Fruit fly (Drosophila melanogaster): ENCODE data around the gene IFT57.

Gene IFT57

dm6 chr2L:3490971-3491370, 39.6 kb upstream of the IFT57 start, which contains the start of gene CG15414:
Gene CG15414 (minus strand): TSS chr2L:3491071.
- TF ChIP-seq CG34367 (tag; optimal IDR thresholded peaks at IDR 0.05) (no peak), CG32121 (GFP tag; IDR thresholded peaks at IDR 0.05) (no peak), CG15710 (tag; optimal IDR thresholded peaks at IDR 0.05) (no peak), CG4496 (GFP tag; IDR thresholded peaks at IDR 0.05) (peak; percentile 53; the same call in 2 of the 3 replicates), D1 (tag; optimal IDR thresholded peaks at IDR 0.05) (no peak)

- TF ChIP-seq CG12605 (GFP tag; IDR thresholded peaks at IDR 0.05) (peak; percentile 33; the same call in 1 of the 2 replicates), Pif1A (GFP tag; optimal IDR thresholded peaks at IDR 0.05) (no peak), CG8301 (tag; optimal IDR thresholded peaks at IDR 0.05) (peak; percentile 2), CG32121 (GFP tag; IDR thresholded peaks at IDR 0.05) (peak; percentile 48; the same call in 1 of the 2 replicates)
Measured at dm6 chr2L:3493475-3493874, 37.1 kb upstream of the IFT57 start.

dm6 chr2L:3495465-3495864, 35.1 kb upstream of the IFT57 start:
- TF ChIP-seq CG32121 (GFP tag; IDR thresholded peaks at IDR 0.05) = no peak
- no peak for TF ChIP-seq CG4496 (GFP tag; IDR thresholded peaks at IDR 0.05)
- TF ChIP-seq Pif1A (GFP tag; optimal IDR thresholded peaks at IDR 0.05) = no peak
- no peak for TF ChIP-seq CG17806 (tag; optimal IDR thresholded peaks at IDR 0.05)
- no peak for TF ChIP-seq fd96Ca (GFP tag; IDR thresholded peaks at IDR 0.05)
- no peak for TF ChIP-seq D1 (tag; optimal IDR thresholded peaks at IDR 0.05)
- no peak for TF ChIP-seq CG8159 (tag; optimal IDR thresholded peaks at IDR 0.05)
- TF ChIP-seq CG14655 (GFP tag; optimal IDR thresholded peaks at IDR 0.05) = no peak
- TF ChIP-seq CG13204 (GFP tag; optimal IDR thresholded peaks at IDR 0.05) = no peak
- no peak for TF ChIP-seq CG15710 (tag; optimal IDR thresholded peaks at IDR 0.05)
- TF ChIP-seq CG10348 (GFP tag; IDR thresholded peaks at IDR 0.05) = no peak
- TF ChIP-seq rn (GFP tag; IDR thresholded peaks at IDR 0.05) = no peak
- no peak for TF ChIP-seq CG8301 (tag; optimal IDR thresholded peaks at IDR 0.05)
- TF ChIP-seq CG9948 (tag; optimal IDR thresholded peaks at IDR 0.05) = no peak
- no peak for TF ChIP-seq CG12605 (GFP tag; IDR thresholded peaks at IDR 0.05)
- TF ChIP-seq Snoo (tag; optimal IDR thresholded peaks at IDR 0.05) = no peak

dm6 chr2L:3504851-3505250, 25.7 kb upstream of the IFT57 start:
- no peak for TF ChIP-seq CG32121 (GFP tag; IDR thresholded peaks at IDR 0.05)
- TF ChIP-seq Pif1A (GFP tag; optimal IDR thresholded peaks at IDR 0.05) = no peak
- no peak for TF ChIP-seq CG10348 (GFP tag; IDR thresholded peaks at IDR 0.05)
- TF ChIP-seq EcR (GFP tag; optimal IDR thresholded peaks at IDR 0.05) = no peak
- no peak for TF ChIP-seq CG17806 (tag; optimal IDR thresholded peaks at IDR 0.05)
- TF ChIP-seq fd96Ca (GFP tag; IDR thresholded peaks at IDR 0.05) = no peak
- TF ChIP-seq rn (GFP tag; IDR thresholded peaks at IDR 0.05) = no peak
- no peak for TF ChIP-seq CG34367 (tag; optimal IDR thresholded peaks at IDR 0.05)
- no peak for TF ChIP-seq CG4496 (GFP tag; IDR thresholded peaks at IDR 0.05)
- no peak for TF ChIP-seq gl (tag; optimal IDR thresholded peaks at IDR 0.05)

dm6 chr2L:3506322-3506721, 24.3 kb upstream of the IFT57 start:
- TF ChIP-seq CG10348 (GFP tag; IDR thresholded peaks at IDR 0.05) = no peak
- no peak for TF ChIP-seq CG17806 (tag; optimal IDR thresholded peaks at IDR 0.05)
- no peak for TF ChIP-seq rn (GFP tag; IDR thresholded peaks at IDR 0.05)
- no peak for TF ChIP-seq D1 (tag; optimal IDR thresholded peaks at IDR 0.05)
- no peak for TF ChIP-seq CG32121 (GFP tag; IDR thresholded peaks at IDR 0.05)
- no peak for TF ChIP-seq CG14655 (GFP tag; optimal IDR thresholded peaks at IDR 0.05)
- no peak for TF ChIP-seq CG13204 (GFP tag; optimal IDR thresholded peaks at IDR 0.05)
- TF ChIP-seq fd96Ca (GFP tag; IDR thresholded peaks at IDR 0.05) = no peak
- no peak for TF ChIP-seq CG8301 (tag; optimal IDR thresholded peaks at IDR 0.05)
- no peak for TF ChIP-seq CG15710 (tag; optimal IDR thresholded peaks at IDR 0.05)
- no peak for TF ChIP-seq CG4496 (GFP tag; IDR thresholded peaks at IDR 0.05)
- TF ChIP-seq EcR (GFP tag; optimal IDR thresholded peaks at IDR 0.05) = no peak

- TF ChIP-seq Ets98B (GFP tag; IDR thresholded peaks at IDR 0.05) (0 out of 2 replicates have a peak, but pooled peaks have one; percentile 36), CG4496 (GFP tag; IDR thresholded peaks at IDR 0.05) (no peak), Pif1A (GFP tag; optimal IDR thresholded peaks at IDR 0.05) (no peak), CG10348 (GFP tag; IDR thresholded peaks at IDR 0.05) (no peak), CG15710 (tag; optimal IDR thresholded peaks at IDR 0.05) (no peak), fd96Ca (GFP tag; IDR thresholded peaks at IDR 0.05) (no peak), EcR (GFP tag; optimal IDR thresholded peaks at IDR 0.05) (no peak), CG17806 (tag; optimal IDR thresholded peaks at IDR 0.05) (no peak)
Measured at dm6 chr2L:3506806-3507205, 23.8 kb upstream of the IFT57 start.

- TF ChIP-seq rn (GFP tag; IDR thresholded peaks at IDR 0.05) = no peak
- TF ChIP-seq fd96Ca (GFP tag; IDR thresholded peaks at IDR 0.05) = peak; percentile 41; the same call in 1 of the 3 replicates
- TF ChIP-seq Ets98B (GFP tag; IDR thresholded peaks at IDR 0.05) = no peak
- TF ChIP-seq CG14655 (GFP tag; optimal IDR thresholded peaks at IDR 0.05) = no peak
- TF ChIP-seq CG8301 (tag; optimal IDR thresholded peaks at IDR 0.05) = no peak
- peak; percentile 46; the same call in 2 of the 3 replicates for TF ChIP-seq CG4496 (GFP tag; IDR thresholded peaks at IDR 0.05)
- TF ChIP-seq EcR (GFP tag; optimal IDR thresholded peaks at IDR 0.05) = no peak
- TF ChIP-seq CG17806 (tag; optimal IDR thresholded peaks at IDR 0.05) = no peak
- no peak for TF ChIP-seq CG8159 (tag; optimal IDR thresholded peaks at IDR 0.05)
- TF ChIP-seq CG9948 (tag; optimal IDR thresholded peaks at IDR 0.05) = no peak
Measured at dm6 chr2L:3507209-3508164, 23.1 kb upstream of the IFT57 start, which contains the start of gene tim. Gene tim (minus strand): TSS chr2L:3508119.
